Worm (Caenorhabditis elegans) whole organism, early embryonic: ENCODE measurements around the gene tax-4.

Experiments
- ceh-13 ChIP-seq: fragments of 200-800 bp; sonication (Bioruptor generic); optimal IDR thresholded peaks from 2 replicates; lab custom pipeline; 2018; ENCODE audit warnings: mild to moderate bottlenecking, missing genetic modification characterization, missing compliant biosample characterization
- tbx-11 ChIP-seq: fragments of 200-800 bp; sonication (Bioruptor generic); IDR thresholded peaks from 2 replicates; pipeline ENCODE4 v1.3.6; 2022; ENCODE audit warnings: missing genetic modification characterization, missing compliant biosample characterization

DNA sequence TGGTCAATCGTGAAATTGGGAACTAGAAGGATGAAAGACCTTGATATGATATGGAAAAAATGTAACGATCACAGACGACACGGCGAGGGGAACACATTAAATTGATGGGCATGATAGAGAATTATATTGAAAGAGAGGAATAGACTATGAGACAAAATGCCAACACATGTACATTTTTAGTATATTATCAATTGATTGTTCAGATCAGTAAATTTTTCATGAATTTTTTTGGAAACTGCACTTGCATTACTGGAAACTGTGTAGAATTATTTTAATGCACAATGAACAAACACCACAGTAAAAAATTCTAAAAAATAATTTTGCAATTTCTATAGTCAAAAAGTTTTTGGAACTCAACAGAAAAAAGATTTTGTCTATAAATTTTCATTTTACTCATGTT, 8.1 kb upstream of the tax-4 start:
- TF ChIP-seq tbx-11 (GFP tag; lab: Robert Waterston, UW) (no peak), ceh-13 (GFP tag; lab: Kevin White, UChicago) (no peak)
